Worm (Caenorhabditis elegans) whole organism, mixed stage, embryonic: ENCODE measurements around the gene C56G2.4.
A peak's percentile ranks its signal among the peaks of the same experiment; 100 is the strongest.

ENCODE experiments used
- M03D4.4 ChIP-seq: sonication (generic microtip); optimal IDR thresholded peaks from 2 replicates; lab custom pipeline; 2017; ENCODE audit warnings: mild to moderate bottlenecking, missing genetic modification characterization, missing compliant biosample characterization
- bed-3 ChIP-seq: fragments of 200-800 bp; sonication (Bioruptor generic); optimal IDR thresholded peaks from 3 replicates; lab custom pipeline; 2018; ENCODE audit warnings: mild to moderate bottlenecking, missing genetic modification characterization, moderate library complexity, missing compliant biosample characterization
- blmp-1 ChIP-seq: fragments of 150-350 bp; optimal IDR thresholded peaks from 2 replicates; lab custom pipeline; 2014; ENCODE audit warnings: missing biosample characterization, missing genetic modification characterization
- ceh-39 ChIP-seq: fragments of 150-350 bp; optimal IDR thresholded peaks from 2 replicates; lab custom pipeline; 2014; ENCODE audit warnings: missing biosample characterization, missing genetic modification characterization
- ceh-43 ChIP-seq: fragments of 200-800 bp; sonication (Bioruptor generic); optimal IDR thresholded peaks from 2 replicates; lab custom pipeline; 2018; ENCODE audit warnings: mild to moderate bottlenecking, missing genetic modification characterization, moderate library complexity, missing compliant biosample characterization
- ceh-83 ChIP-seq: fragments of 200-800 bp; sonication (Bioruptor generic); optimal IDR thresholded peaks from 2 replicates; lab custom pipeline; 2018; ENCODE audit warnings: mild to moderate bottlenecking, missing genetic modification characterization, missing compliant biosample characterization
- ces-1 ChIP-seq: fragments of 150-350 bp; optimal IDR thresholded peaks from 2 replicates; lab custom pipeline; 2014; ENCODE audit warnings: missing biosample characterization, missing genetic modification reagents, missing genetic modification characterization
- drap-1 ChIP-seq: fragments of 200-800 bp; sonication (Bioruptor generic); optimal IDR thresholded peaks from 3 replicates; lab custom pipeline; 2018; ENCODE audit warnings: mild to moderate bottlenecking, missing genetic modification characterization, missing compliant biosample characterization
- elt-1 ChIP-seq: sonication (generic microtip); optimal IDR thresholded peaks from 2 replicates; lab custom pipeline; 2017; ENCODE audit warnings: missing genetic modification characterization, mild to moderate bottlenecking, missing compliant biosample characterization, antibody characterized with exemption, moderate library complexity, borderline replicate concordance; ENCODE audit not compliant: insufficient read depth
- elt-3 ChIP-seq: fragments of 150-350 bp; optimal IDR thresholded peaks from 2 replicates; lab custom pipeline; 2014; ENCODE audit warnings: missing biosample characterization, missing genetic modification characterization
- ham-2 ChIP-seq: fragments of 200-800 bp; sonication (Bioruptor generic); optimal IDR thresholded peaks from 2 replicates; lab custom pipeline; 2018; ENCODE audit warnings: mild to moderate bottlenecking, missing genetic modification characterization, missing compliant biosample characterization
- hlh-1 ChIP-seq: fragments of 150-350 bp; optimal IDR thresholded peaks from 2 replicates; lab custom pipeline; 2014; ENCODE audit warnings: missing biosample characterization, missing genetic modification reagents, missing genetic modification characterization
- lin-13 ChIP-seq: fragments of 150-350 bp; optimal IDR thresholded peaks from 2 replicates; lab custom pipeline; 2014; ENCODE audit warnings: missing biosample characterization, missing genetic modification characterization
- lin-32 ChIP-seq: fragments of 200-800 bp; sonication (Bioruptor generic); optimal IDR thresholded peaks from 2 replicates; lab custom pipeline; 2018; ENCODE audit warnings: mild to moderate bottlenecking, missing genetic modification characterization, missing compliant biosample characterization
- mab-5 ChIP-seq: fragments of 150-350 bp; optimal IDR thresholded peaks from 2 replicates; lab custom pipeline; 2014; ENCODE audit warnings: missing biosample characterization, missing genetic modification characterization
- mep-1 ChIP-seq: fragments of 150-350 bp; optimal IDR thresholded peaks from 2 replicates; lab custom pipeline; 2017; ENCODE audit warnings: missing biosample characterization, missing genetic modification reagents, missing genetic modification characterization, inconsistent platforms
- mls-2 ChIP-seq: sonication (generic microtip); optimal IDR thresholded peaks from 2 replicates; lab custom pipeline; 2016; ENCODE audit warnings: mild to moderate bottlenecking, missing genetic modification characterization, moderate library complexity, missing compliant biosample characterization
- nhr-12 ChIP-seq: fragments of 150-350 bp; optimal IDR thresholded peaks from 2 replicates; lab custom pipeline; 2014; ENCODE audit warnings: missing biosample characterization, missing genetic modification characterization
- nhr-2 ChIP-seq: fragments of 150-350 bp; optimal IDR thresholded peaks from 2 replicates; lab custom pipeline; 2014; ENCODE audit warnings: missing biosample characterization, missing genetic modification characterization
- nhr-237 ChIP-seq: fragments of 150-350 bp; optimal IDR thresholded peaks from 2 replicates; lab custom pipeline; 2014; ENCODE audit warnings: missing biosample characterization, missing genetic modification characterization
- nhr-28 ChIP-seq: fragments of 150-350 bp; optimal IDR thresholded peaks from 2 replicates; lab custom pipeline; 2014; ENCODE audit warnings: missing biosample characterization, missing genetic modification characterization
- nhr-76 ChIP-seq: sonication (generic microtip); optimal IDR thresholded peaks from 2 replicates; lab custom pipeline; 2017; ENCODE audit warnings: missing biosample characterization, missing genetic modification characterization
- pha-4 ChIP-seq: fragments of 150-350 bp; optimal IDR thresholded peaks from 2 replicates; lab custom pipeline; 2018; ENCODE audit warnings: missing biosample characterization, missing genetic modification reagents, missing genetic modification characterization
- snpc-4 ChIP-seq: fragments of 150-350 bp; optimal IDR thresholded peaks from 2 replicates; lab custom pipeline; 2014; ENCODE audit warnings: missing biosample characterization, missing genetic modification characterization
- tbx-8 ChIP-seq: fragments of 200-800 bp; sonication (Bioruptor generic); optimal IDR thresholded peaks from 2 replicates; lab custom pipeline; 2018; ENCODE audit warnings: mild to moderate bottlenecking, missing genetic modification characterization, moderate library complexity, missing compliant biosample characterization
- unc-62 ChIP-seq: fragments of 150-350 bp; optimal IDR thresholded peaks from 2 replicates; lab custom pipeline; 2014; ENCODE audit warnings: missing biosample characterization, missing genetic modification reagents, missing genetic modification characterization
- zip-8 ChIP-seq: fragments of 150-350 bp; optimal IDR thresholded peaks from 2 replicates; lab custom pipeline; 2014; ENCODE audit warnings: missing biosample characterization, missing genetic modification characterization
- ztf-11 ChIP-seq: fragments of 150-350 bp; optimal IDR thresholded peaks from 2 replicates; lab custom pipeline; 2014; ENCODE audit warnings: missing biosample characterization, missing genetic modification characterization

C56G2.4 gene

ce11 chrIII:6303787-6304186 lies 27.7 kb upstream of the C56G2.4 start:
- TF ChIP-seq drap-1 (no peak), snpc-4 (no peak), lin-13 (no peak), ceh-39 (tag; lab: Kevin White, UChicago) (no peak), ceh-83 (GFP tag; lab: Kevin White, UChicago) (no peak), zip-8 (tag; lab: Kevin White, UChicago) (no peak), nhr-76 (tag; lab: Kevin White, UChicago) (no peak), nhr-28 (no peak)

- TF ChIP-seq unc-62 (no peak), ces-1 (peak; percentile 82)
Measured at ce11 chrIII:6307832-6308231, 23.7 kb upstream of the C56G2.4 start.

- TF ChIP-seq mep-1 (tag; lab: Kevin White, UChicago) (no peak), zip-8 (tag; lab: Kevin White, UChicago) (no peak), blmp-1 (tag; lab: Kevin White, UChicago) (no peak), tbx-8 (GFP tag; lab: Kevin White, UChicago) (no peak), ceh-39 (tag; lab: Kevin White, UChicago) (no peak), hlh-1 (tag; lab: Kevin White, UChicago) (no peak), mls-2 (tag; lab: Kevin White, UChicago) (no peak), drap-1 (no peak), ham-2 (GFP tag; lab: Kevin White, UChicago) (no peak), snpc-4 (no peak), mab-5 (tag; lab: Kevin White, UChicago) (no peak), M03D4.4 (tag; lab: Kevin White, UChicago) (no peak), nhr-12 (tag; lab: Kevin White, UChicago) (no peak)
Measured at ce11 chrIII:6309066-6309465, 22.5 kb upstream of the C56G2.4 start, which contains the start of gene gar-2. TSS of gene gar-2 (plus strand) at chrIII:6309366.

- TF ChIP-seq bed-3 (GFP tag; lab: Kevin White, UChicago) (no peak), ces-1 (peak; percentile 89), ztf-11 (tag; lab: Kevin White, UChicago) (no peak)
- TF ChIP-seq, all 35 proteins: peak for 1
Measured at ce11 chrIII:6310352-6310751, 21.2 kb upstream of the C56G2.4 start.

- no peak for TF ChIP-seq hlh-1 (tag; lab: Kevin White, UChicago)
- no peak for TF ChIP-seq tbx-8 (GFP tag; lab: Kevin White, UChicago)
- TF ChIP-seq unc-62: no peak
- no peak for TF ChIP-seq elt-3 (tag; lab: Kevin White, UChicago)
- TF ChIP-seq nhr-237 (tag; lab: Kevin White, UChicago): no peak
- TF ChIP-seq lin-13: no peak
Measured at ce11 chrIII:6311452-6311851, 20.1 kb upstream of the C56G2.4 start.

- TF ChIP-seq mep-1 (tag; lab: Kevin White, UChicago) (no peak), ces-1 (peak; percentile 16)
Measured at ce11 chrIII:6312244-6312643, 19.3 kb upstream of the C56G2.4 start.

- TF ChIP-seq ceh-39 (tag; lab: Kevin White, UChicago) (no peak), nhr-76 (tag; lab: Kevin White, UChicago) (no peak), unc-62 (no peak), mab-5 (tag; lab: Kevin White, UChicago) (no peak), ham-2 (GFP tag; lab: Kevin White, UChicago) (no peak), blmp-1 (tag; lab: Kevin White, UChicago) (no peak), hlh-1 (tag; lab: Kevin White, UChicago) (no peak), pha-4 (tag; lab: Kevin White, UChicago) (no peak), elt-1 (no peak), lin-32 (no peak), elt-3 (tag; lab: Kevin White, UChicago) (no peak), ceh-43 (GFP tag; lab: Kevin White, UChicago) (no peak), nhr-237 (tag; lab: Kevin White, UChicago) (no peak), bed-3 (GFP tag; lab: Kevin White, UChicago) (no peak), tbx-8 (GFP tag; lab: Kevin White, UChicago) (no peak), nhr-2 (tag; lab: Kevin White, UChicago) (no peak), zip-8 (tag; lab: Kevin White, UChicago) (no peak), snpc-4 (no peak)
Measured at ce11 chrIII:6315515-6315914, 16.0 kb upstream of the C56G2.4 start.
